Worm (Caenorhabditis elegans): ENCODE data around the gene Y81B9A.3.

Y81B9A.3 gene

ce11 chrX:9174409-9174808, 7.8 kb upstream of the Y81B9A.3 start, which contains the start of gene B0563.8:
B0563.8 (minus strand) TSS chrX:9174509.
- no peak for TF ChIP-seq nhr-23 (tag; optimal IDR thresholded peaks at IDR 0.05)
- TF ChIP-seq elt-2 (tag; optimal IDR thresholded peaks at IDR 0.05): no peak
- no peak for TF ChIP-seq fos-1 (tag; optimal IDR thresholded peaks at IDR 0.05)
- TF ChIP-seq egl-27 (tag; optimal IDR thresholded peaks at IDR 0.05): no peak
- no peak for TF ChIP-seq sea-2 (GFP tag; optimal IDR thresholded peaks at IDR 0.05)
- no peak for TF ChIP-seq nhr-237 (tag; optimal IDR thresholded peaks at IDR 0.05)
- no peak for TF ChIP-seq egl-5 (tag; optimal IDR thresholded peaks at IDR 0.05)
- no peak for TF ChIP-seq nhr-67 (tag; optimal IDR thresholded peaks at IDR 0.05)
- no peak for TF ChIP-seq unc-39 (tag; optimal IDR thresholded peaks at IDR 0.05)
- TF ChIP-seq mdl-1 (tag; optimal IDR thresholded peaks at IDR 0.05): no peak
- TF ChIP-seq skn-1 (tag; optimal IDR thresholded peaks at IDR 0.05): no peak
- TF ChIP-seq daf-12 (tag; optimal IDR thresholded peaks at IDR 0.05): no peak
- no peak for TF ChIP-seq eor-1 (tag; optimal IDR thresholded peaks at IDR 0.05)

- no peak for TF ChIP-seq fkh-2 (tag; optimal IDR thresholded peaks at IDR 0.05)
- no peak for TF ChIP-seq pqm-1 (tag; optimal IDR thresholded peaks at IDR 0.05)
- no peak for TF ChIP-seq tbx-2 (tag; optimal IDR thresholded peaks at IDR 0.05)
- no peak for TF ChIP-seq ztf-11 (tag; optimal IDR thresholded peaks at IDR 0.05)
- no peak for TF ChIP-seq nhr-77 (tag; optimal IDR thresholded peaks at IDR 0.05)
- TF ChIP-seq aly-2 (tag; optimal IDR thresholded peaks at IDR 0.05): no peak
- no peak for TF ChIP-seq lsy-12 (tag; optimal IDR thresholded peaks at IDR 0.05)
- no peak for TF ChIP-seq ceh-9 (tag; optimal IDR thresholded peaks at IDR 0.05)
- no peak for TF ChIP-seq elt-2 (tag; optimal IDR thresholded peaks at IDR 0.05)
- no peak for TF ChIP-seq nhr-67 (tag; optimal IDR thresholded peaks at IDR 0.05)
- TF ChIP-seq eor-1 (tag; optimal IDR thresholded peaks at IDR 0.05): no peak
- TF ChIP-seq pha-4 (tag; optimal IDR thresholded peaks at IDR 0.05): no peak
- no peak for TF ChIP-seq nhr-25 (tag; optimal IDR thresholded peaks at IDR 0.05)
- no peak for TF ChIP-seq nhr-28 (tag; optimal IDR thresholded peaks at IDR 0.05)
- TF ChIP-seq lin-15B (tag; optimal IDR thresholded peaks at IDR 0.05): no peak
- no peak for TF ChIP-seq unc-62 (GFP tag; optimal IDR thresholded peaks at IDR 0.05)
- TF ChIP-seq unc-39 (tag; optimal IDR thresholded peaks at IDR 0.05): no peak
- no peak for TF ChIP-seq R02D3.7 (tag; optimal IDR thresholded peaks at IDR 0.05)
- no peak for TF ChIP-seq zag-1 (tag; optimal IDR thresholded peaks at IDR 0.05)
These were observed 1.4 kb upstream of the Y81B9A.3 start, which contains the start of gene Y81B9A.4 for ce11 chrX:9180823-9181222. Y81B9A.4 (minus strand) TSS chrX:9180923.

ce11 chrX:9183836-9184235, 1.6 kb downstream of the Y81B9A.3 start, which contains the start of gene Y81B9A.2:
Y81B9A.2 (plus strand) TSS chrX:9184136.
- TF ChIP-seq tbx-2 (tag; optimal IDR thresholded peaks at IDR 0.05) (no peak), nhr-43 (tag; optimal IDR thresholded peaks at IDR 0.05; ENCODE audit: poor library complexity, severe bottlenecking) (no peak), lin-39 (tag; optimal IDR thresholded peaks at IDR 0.05) (no peak), lin-15B (tag; optimal IDR thresholded peaks at IDR 0.05) (no peak), ztf-11 (tag; optimal IDR thresholded peaks at IDR 0.05) (no peak), nhr-28 (tag; optimal IDR thresholded peaks at IDR 0.05) (no peak), nfya-1 (tag; optimal IDR thresholded peaks at IDR 0.05; ENCODE audit: insufficient read depth) (no peak), mml-1 (tag; optimal IDR thresholded peaks at IDR 0.05) (no peak), pha-4 (tag; optimal IDR thresholded peaks at IDR 0.05) (no peak), nhr-76 (tag; optimal IDR thresholded peaks at IDR 0.05) (no peak), fos-1 (tag; optimal IDR thresholded peaks at IDR 0.05) (no peak)

- TF ChIP-seq hmg-11 (tag; optimal IDR thresholded peaks at IDR 0.05) (no peak), zag-1 (tag; optimal IDR thresholded peaks at IDR 0.05) (no peak), lin-15B (tag; optimal IDR thresholded peaks at IDR 0.05) (no peak), R02D3.7 (tag; optimal IDR thresholded peaks at IDR 0.05) (no peak), jun-1 (tag; optimal IDR thresholded peaks at IDR 0.05) (no peak), nhr-43 (tag; optimal IDR thresholded peaks at IDR 0.05; ENCODE audit: poor library complexity, severe bottlenecking) (no peak), nhr-67 (tag; optimal IDR thresholded peaks at IDR 0.05) (no peak), unc-62 (GFP tag; optimal IDR thresholded peaks at IDR 0.05) (no peak), elt-1 (tag; optimal IDR thresholded peaks at IDR 0.05) (no peak), aly-2 (tag; optimal IDR thresholded peaks at IDR 0.05) (no peak), ztf-11 (tag; optimal IDR thresholded peaks at IDR 0.05) (no peak), elt-3 (tag; optimal IDR thresholded peaks at IDR 0.05) (no peak), pqm-1 (tag; optimal IDR thresholded peaks at IDR 0.05) (no peak), ceh-16 (tag; optimal IDR thresholded peaks at IDR 0.05) (no peak)
These were observed 9.7 kb downstream of the Y81B9A.3 start, which contains the start of gene Y81B9A.1 for ce11 chrX:9191795-9192494. Y81B9A.1 (plus strand) TSS chrX:9192444.

Measured in whole organism, L3 larva.